Fruit fly (Drosophila melanogaster) S2 (cell line): ENCODE measurements around the gene pim.

Experiments
- CG8478 ChIP-seq: fragments of >200 bp; optimal IDR thresholded peaks from 2 replicates; lab custom pipeline; 2018
- CTCF ChIP-seq, 2 experiments: fragments of >200 bp; optimal IDR thresholded peaks; 2 replicates each; lab custom pipeline; 2018

DNA sequence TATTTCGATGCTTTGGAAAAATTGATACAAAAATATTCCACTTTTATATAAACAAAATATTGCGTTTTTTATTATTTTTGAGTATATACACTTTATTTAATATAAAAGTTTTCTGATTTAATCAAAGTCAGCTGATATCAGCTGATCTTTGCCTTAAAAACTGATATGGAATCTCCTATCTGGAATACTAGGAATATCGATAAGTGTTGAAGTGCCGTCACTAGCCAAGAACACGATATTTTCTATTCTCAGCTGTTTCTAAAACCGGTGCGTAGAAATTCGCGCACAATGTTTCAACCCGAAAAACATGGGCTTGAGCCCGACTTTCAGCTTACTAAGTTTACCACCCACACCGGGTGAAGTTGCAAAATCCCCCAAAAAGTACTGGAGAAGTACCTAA lies 20.3 kb upstream of the pim start, which contains the start of gene Sps2:
- TF ChIP-seq CG8478 (no peak), CTCF (optimal IDR thresholded peaks at IDR 0.05; lab: Kevin White, UChicago) (no peak)
